Worm (Caenorhabditis elegans): ENCODE results near the gene R11D1.3.

DNA sequence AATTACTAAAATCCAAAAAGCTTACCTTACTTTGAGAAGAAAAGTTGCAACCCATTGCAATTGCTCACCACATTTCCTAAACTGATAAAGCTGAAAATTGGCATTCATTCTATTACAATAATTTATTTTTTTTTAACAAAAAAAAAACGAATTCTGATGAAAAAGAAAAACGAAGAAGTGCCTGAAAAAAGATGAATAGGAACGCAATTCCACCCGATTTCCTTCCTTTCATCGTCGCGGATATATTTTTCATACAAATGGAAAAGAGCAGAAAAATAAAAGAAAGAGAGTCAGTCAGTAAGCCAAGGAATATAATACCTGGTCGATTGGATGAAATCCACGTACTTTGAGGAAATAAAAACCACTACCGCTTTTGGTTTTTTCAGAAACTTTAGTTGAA, 42.9 kb upstream of the R11D1.3 start, which contains the start of gene gpa-13:
- TF ChIP-seq unc-39 (tag; optimal IDR thresholded peaks at IDR 0.05) (no peak), snpc-4 (tag; optimal IDR thresholded peaks at IDR 0.05) (no peak), ztf-11 (tag; optimal IDR thresholded peaks at IDR 0.05) (no peak), nhr-237 (tag; optimal IDR thresholded peaks at IDR 0.05) (no peak), nhr-12 (tag; optimal IDR thresholded peaks at IDR 0.05) (no peak), unc-62 (GFP tag; optimal IDR thresholded peaks at IDR 0.05) (no peak), nhr-28 (tag; optimal IDR thresholded peaks at IDR 0.05) (no peak), pha-4 (tag; optimal IDR thresholded peaks at IDR 0.05) (no peak), ceh-39 (tag; optimal IDR thresholded peaks at IDR 0.05) (no peak)

Data from whole organism, mixed stage, embryonic.